Worm (Caenorhabditis elegans) whole organism, mixed stage, embryonic: ENCODE results near the gene C26F1.3.

Source experiments
- M03D4.4 ChIP-seq: sonication (generic microtip); optimal IDR thresholded peaks from 2 replicates; lab custom pipeline; 2017; ENCODE audit warnings: mild to moderate bottlenecking, missing genetic modification characterization, missing compliant biosample characterization
- blmp-1 ChIP-seq: fragments of 150-350 bp; optimal IDR thresholded peaks from 2 replicates; lab custom pipeline; 2014; ENCODE audit warnings: missing biosample characterization, missing genetic modification characterization
- cnd-1 ChIP-seq: fragments of 200-800 bp; sonication (Bioruptor generic); optimal IDR thresholded peaks from 2 replicates; lab custom pipeline; 2018; ENCODE audit warnings: mild to moderate bottlenecking, missing genetic modification characterization, missing compliant biosample characterization
- ham-2 ChIP-seq: fragments of 200-800 bp; sonication (Bioruptor generic); optimal IDR thresholded peaks from 2 replicates; lab custom pipeline; 2018; ENCODE audit warnings: mild to moderate bottlenecking, missing genetic modification characterization, missing compliant biosample characterization
- nhr-2 ChIP-seq: fragments of 150-350 bp; optimal IDR thresholded peaks from 2 replicates; lab custom pipeline; 2014; ENCODE audit warnings: missing biosample characterization, missing genetic modification characterization
- nhr-237 ChIP-seq: fragments of 150-350 bp; optimal IDR thresholded peaks from 2 replicates; lab custom pipeline; 2014; ENCODE audit warnings: missing biosample characterization, missing genetic modification characterization
- nhr-76 ChIP-seq: sonication (generic microtip); optimal IDR thresholded peaks from 2 replicates; lab custom pipeline; 2017; ENCODE audit warnings: missing biosample characterization, missing genetic modification characterization
- sem-2 ChIP-seq: fragments of 200-800 bp; sonication (Bioruptor generic); optimal IDR thresholded peaks from 2 replicates; lab custom pipeline; 2018; ENCODE audit warnings: mild to moderate bottlenecking, missing genetic modification characterization, missing compliant biosample characterization
- snpc-4 ChIP-seq: fragments of 150-350 bp; optimal IDR thresholded peaks from 2 replicates; lab custom pipeline; 2014; ENCODE audit warnings: missing biosample characterization, missing genetic modification characterization
- unc-62 ChIP-seq: fragments of 150-350 bp; optimal IDR thresholded peaks from 2 replicates; lab custom pipeline; 2014; ENCODE audit warnings: missing biosample characterization, missing genetic modification reagents, missing genetic modification characterization

DNA sequence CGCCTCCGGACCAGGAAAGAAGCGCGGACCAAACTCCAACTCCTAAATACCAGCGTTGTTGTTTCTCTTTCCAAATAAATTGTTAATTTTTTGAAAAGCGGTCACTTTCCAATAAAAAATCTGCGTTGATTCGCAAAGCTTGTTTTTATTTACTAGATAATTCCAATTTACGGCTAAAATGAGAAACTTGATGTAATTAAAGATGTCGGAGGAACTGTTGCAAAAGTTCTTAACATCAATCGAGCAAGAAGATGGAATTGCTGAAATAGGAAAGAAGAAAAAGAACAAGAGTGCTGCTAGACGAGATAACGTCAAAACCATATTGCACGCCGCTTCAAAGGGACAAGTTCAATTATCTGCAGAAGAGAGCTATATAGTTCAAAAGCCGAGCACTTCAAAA is at the start of gene C26F1.3:
- TF ChIP-seq snpc-4 (tag; lab: Kevin White, UChicago) (no peak), cnd-1 (tag; lab: Kevin White, UChicago) (no peak), nhr-237 (no peak), M03D4.4 (tag; lab: Kevin White, UChicago) (no peak), nhr-76 (tag; lab: Kevin White, UChicago) (no peak), blmp-1 (no peak), sem-2 (no peak), ham-2 (GFP tag; lab: Kevin White, UChicago) (no peak), unc-62 (GFP tag; lab: Kevin White, UChicago) (no peak), nhr-2 (tag; lab: Kevin White, UChicago) (no peak)
